Worm (Caenorhabditis elegans) whole organism, mixed stage, embryonic: ENCODE results near the gene C25F9.12.

Experiments used
- elt-1 ChIP-seq: sonication (generic microtip); optimal IDR thresholded peaks from 2 replicates; lab custom pipeline; 2017; ENCODE audit warnings: missing genetic modification characterization, mild to moderate bottlenecking, missing compliant biosample characterization, antibody characterized with exemption, moderate library complexity, borderline replicate concordance; ENCODE audit not compliant: insufficient read depth
- elt-3 ChIP-seq: fragments of 150-350 bp; optimal IDR thresholded peaks from 2 replicates; lab custom pipeline; 2014; ENCODE audit warnings: missing biosample characterization, missing genetic modification characterization
- hlh-1 ChIP-seq: fragments of 150-350 bp; optimal IDR thresholded peaks from 2 replicates; lab custom pipeline; 2014; ENCODE audit warnings: missing biosample characterization, missing genetic modification reagents, missing genetic modification characterization
- lsy-2 ChIP-seq: fragments of 150-350 bp; optimal IDR thresholded peaks from 2 replicates; lab custom pipeline; 2014; ENCODE audit warnings: missing biosample characterization, missing genetic modification characterization
- nhr-12 ChIP-seq: fragments of 150-350 bp; optimal IDR thresholded peaks from 2 replicates; lab custom pipeline; 2014; ENCODE audit warnings: missing biosample characterization, missing genetic modification characterization
- nhr-237 ChIP-seq: fragments of 150-350 bp; optimal IDR thresholded peaks from 2 replicates; lab custom pipeline; 2014; ENCODE audit warnings: missing biosample characterization, missing genetic modification characterization
- nhr-28 ChIP-seq: fragments of 150-350 bp; optimal IDR thresholded peaks from 2 replicates; lab custom pipeline; 2014; ENCODE audit warnings: missing biosample characterization, missing genetic modification characterization
- snpc-4 ChIP-seq: fragments of 150-350 bp; optimal IDR thresholded peaks from 2 replicates; lab custom pipeline; 2014; ENCODE audit warnings: missing biosample characterization, missing genetic modification characterization
- tbx-8 ChIP-seq: fragments of 200-800 bp; sonication (Bioruptor generic); optimal IDR thresholded peaks from 2 replicates; lab custom pipeline; 2018; ENCODE audit warnings: mild to moderate bottlenecking, missing genetic modification characterization, moderate library complexity, missing compliant biosample characterization
- unc-39 ChIP-seq: fragments of 150-350 bp; optimal IDR thresholded peaks from 2 replicates; lab custom pipeline; 2014; ENCODE audit warnings: missing biosample characterization, missing genetic modification characterization

DNA sequence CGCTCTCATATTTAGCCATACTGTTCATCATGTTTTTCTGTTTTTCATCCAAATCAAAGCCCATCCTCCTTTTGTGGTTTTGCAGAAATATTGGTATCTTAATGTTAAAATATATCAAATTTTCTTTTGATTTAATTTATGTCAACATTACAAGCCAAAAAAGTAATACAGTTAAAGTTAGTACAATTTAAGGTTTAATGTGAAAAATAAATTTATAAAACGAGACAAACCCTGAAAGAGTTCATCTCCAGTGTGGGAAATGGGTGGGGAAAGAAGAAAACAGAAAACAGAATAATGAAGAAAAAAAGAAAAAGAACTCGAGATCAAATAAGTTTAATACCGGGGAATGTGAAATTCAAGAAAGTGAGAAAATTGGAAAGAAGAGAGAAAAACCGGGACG is 46.0 kb upstream of the C25F9.12 start, which contains the start of gene M04C3.2:
- TF ChIP-seq unc-39 (no peak), elt-3 (no peak), hlh-1 (no peak), nhr-12 (no peak), elt-1 (tag; lab: Kevin White, UChicago) (no peak), nhr-237 (no peak), lsy-2 (no peak), nhr-28 (tag; lab: Kevin White, UChicago) (no peak), tbx-8 (GFP tag; lab: Kevin White, UChicago) (no peak), snpc-4 (tag; lab: Kevin White, UChicago) (no peak)
